Worm (Caenorhabditis elegans): ENCODE data around the gene Y57G11B.3.

The Y57G11B.3 gene

DNA sequence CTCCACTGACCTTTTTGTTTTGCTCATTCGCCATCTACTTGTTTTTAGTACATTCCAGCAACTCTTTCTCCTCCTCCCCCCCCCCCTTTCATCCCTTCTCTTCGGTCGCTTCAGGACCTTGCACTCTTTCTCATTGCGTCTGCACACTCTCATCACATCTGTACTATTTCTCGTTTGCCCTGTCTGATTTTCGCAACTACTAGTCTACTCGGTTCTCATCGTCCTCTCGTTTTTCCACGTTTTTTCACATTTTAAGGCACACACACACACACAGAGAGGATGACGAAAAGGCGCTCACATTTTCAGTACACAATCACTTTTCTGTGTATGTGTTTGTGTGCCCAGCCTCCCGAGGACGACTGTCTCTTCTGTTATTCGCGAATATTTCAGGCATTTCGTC lies 46.4 kb upstream of the Y57G11B.3 start (continued):
- TF ChIP-seq elt-3 (tag; optimal IDR thresholded peaks at IDR 0.05) (no peak), ztf-4 (tag; optimal IDR thresholded peaks at IDR 0.05) (no peak), ZK546.5 (tag; optimal IDR thresholded peaks at IDR 0.05) (no peak), mdl-1 (tag; optimal IDR thresholded peaks at IDR 0.05) (peak; percentile 25 to 45), ztf-11 (tag; optimal IDR thresholded peaks at IDR 0.05) (no peak), nhr-77 (tag; optimal IDR thresholded peaks at IDR 0.05) (no peak), dmd-4 (tag; optimal IDR thresholded peaks at IDR 0.05) (no peak), nhr-237 (tag; optimal IDR thresholded peaks at IDR 0.05) (no peak), lin-13 (GFP tag; optimal IDR thresholded peaks at IDR 0.05) (no peak), sem-4 (tag; optimal IDR thresholded peaks at IDR 0.05) (no peak), crh-2 (tag; optimal IDR thresholded peaks at IDR 0.05) (peak; percentile 81)

DNA sequence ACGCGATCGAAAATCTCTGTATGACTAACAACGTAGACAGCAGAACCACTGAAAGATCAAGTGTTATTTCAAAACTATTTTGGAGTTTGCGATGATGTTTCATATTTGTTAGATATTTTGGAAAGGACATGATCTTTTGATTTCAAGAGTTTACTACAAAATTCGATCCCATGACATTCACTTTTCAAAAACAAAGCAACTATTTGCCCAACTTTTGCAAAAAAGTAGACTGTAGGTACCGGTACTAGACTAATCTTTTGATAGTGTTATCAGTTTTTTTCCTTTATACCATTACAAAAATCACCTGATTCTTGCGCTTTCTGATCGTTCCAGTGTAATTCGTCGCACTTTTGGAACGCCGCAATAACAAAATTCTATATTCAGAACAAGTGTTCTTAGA lies 45.9 kb upstream of the Y57G11B.3 start:
- peak; percentile 37 for TF ChIP-seq sma-9 (GFP tag; optimal IDR thresholded peaks at IDR 0.05)
- no peak for TF ChIP-seq sma-9 (tag; optimal IDR thresholded peaks at IDR 0.05)
- TF ChIP-seq nhr-6 (tag; optimal IDR thresholded peaks at IDR 0.05): no peak

ce11 chrIV:14618551-14618950 lies 44.4 kb upstream of the Y57G11B.3 start:
- no peak for TF ChIP-seq nhr-11 (tag; optimal IDR thresholded peaks at IDR 0.05)
- TF ChIP-seq lin-11 (tag; optimal IDR thresholded peaks at IDR 0.05): no peak
- TF ChIP-seq R02D3.7 (tag; optimal IDR thresholded peaks at IDR 0.05): no peak
- no peak for TF ChIP-seq ama-1 (optimal IDR thresholded peaks at IDR 0.05)
- TF ChIP-seq dmd-4 (tag; optimal IDR thresholded peaks at IDR 0.05): no peak
- TF ChIP-seq nhr-237 (tag; optimal IDR thresholded peaks at IDR 0.05): no peak
- peak; percentile 9 for TF ChIP-seq nhr-129 (tag; optimal IDR thresholded peaks at IDR 0.05)

DNA sequence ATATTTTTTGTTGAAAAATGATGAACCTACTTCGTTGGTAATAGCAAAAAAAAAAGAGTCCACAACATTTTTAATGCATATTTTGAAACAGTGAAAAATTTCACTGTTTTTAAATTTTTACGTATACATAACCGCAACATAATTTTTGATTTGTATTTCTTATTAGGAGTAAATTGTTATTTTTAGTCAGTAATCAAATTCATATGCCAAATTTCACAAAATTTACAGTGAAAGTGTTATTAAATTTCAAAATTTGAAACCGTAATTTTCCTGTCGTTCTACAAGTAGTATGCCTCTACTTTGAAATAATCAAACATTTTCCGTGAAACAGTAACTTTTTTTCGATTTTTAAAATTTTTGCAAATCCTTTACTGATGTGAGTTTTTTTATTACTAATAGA lies 43.8 kb upstream of the Y57G11B.3 start:
- TF ChIP-seq nhr-21 (tag; optimal IDR thresholded peaks at IDR 0.05) (no peak), sma-9 (GFP tag; optimal IDR thresholded peaks at IDR 0.05) (no peak), sma-9 (tag; optimal IDR thresholded peaks at IDR 0.05) (no peak), fos-1 (tag; optimal IDR thresholded peaks at IDR 0.05) (no peak), lin-39 (tag; optimal IDR thresholded peaks at IDR 0.05) (no peak)

DNA sequence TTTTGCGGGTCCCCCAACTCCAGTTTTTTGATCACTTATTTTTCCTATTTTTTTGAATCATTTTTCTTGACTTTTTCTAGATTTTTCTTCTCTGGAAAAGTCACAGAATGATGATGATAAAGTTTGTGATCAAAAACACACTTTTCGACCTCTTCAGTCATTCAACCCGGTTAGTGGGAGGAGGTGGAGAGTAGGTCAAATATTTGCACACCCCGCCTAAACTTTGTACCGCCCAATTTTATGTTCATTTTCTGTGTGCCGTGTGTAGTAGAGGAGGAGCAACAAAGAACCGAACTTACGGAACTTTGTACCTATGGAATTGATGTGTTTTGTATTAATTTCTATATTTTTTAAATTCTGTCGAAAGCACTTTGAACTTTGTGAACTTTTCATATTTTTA lies 43.3 kb upstream of the Y57G11B.3 start:
- TF ChIP-seq nhr-6 (tag; optimal IDR thresholded peaks at IDR 0.05) (no peak), F13H6.1 (tag; optimal IDR thresholded peaks at IDR 0.05) (peak; percentile 44), sma-9 (GFP tag; optimal IDR thresholded peaks at IDR 0.05) (peak; percentile 38), sma-9 (tag; optimal IDR thresholded peaks at IDR 0.05) (no peak), nhr-129 (tag; optimal IDR thresholded peaks at IDR 0.05) (peak; percentile 11)

ce11 chrIV:14617059-14617458 lies 42.9 kb upstream of the Y57G11B.3 start:
- peak; percentile 13 for TF ChIP-seq unc-55 (GFP tag; optimal IDR thresholded peaks at IDR 0.05)
- no peak for TF ChIP-seq mdl-1 (tag; optimal IDR thresholded peaks at IDR 0.05)
- TF ChIP-seq blmp-1 (tag; optimal IDR thresholded peaks at IDR 0.05; ENCODE audit: insufficient read depth): no peak
- no peak for TF ChIP-seq aly-2 (tag; optimal IDR thresholded peaks at IDR 0.05)
- TF ChIP-seq skn-1 (tag; optimal IDR thresholded peaks at IDR 0.05): no peak
- TF ChIP-seq zag-1 (tag; optimal IDR thresholded peaks at IDR 0.05): no peak

- TF ChIP-seq Y55F3AM.14 (GFP tag; optimal IDR thresholded peaks at IDR 0.05) (no peak), sma-9 (GFP tag; optimal IDR thresholded peaks at IDR 0.05) (no peak), sma-9 (tag; optimal IDR thresholded peaks at IDR 0.05) (no peak), blmp-1 (tag; optimal IDR thresholded peaks at IDR 0.05; ENCODE audit: insufficient read depth) (no peak), ceh-82 (tag; optimal IDR thresholded peaks at IDR 0.05) (no peak), peb-1 (tag; optimal IDR thresholded peaks at IDR 0.05) (no peak), zag-1 (tag; optimal IDR thresholded peaks at IDR 0.05) (no peak), ztf-1 (GFP tag; conservative IDR thresholded peaks at IDR 0.05) (no peak), sem-4 (tag; optimal IDR thresholded peaks at IDR 0.05) (no peak), fos-1 (tag; optimal IDR thresholded peaks at IDR 0.05) (no peak), F13H6.1 (tag; optimal IDR thresholded peaks at IDR 0.05) (no peak), aly-2 (tag; optimal IDR thresholded peaks at IDR 0.05) (no peak), lsy-2 (tag; optimal IDR thresholded peaks at IDR 0.05) (no peak), gmeb-1 (tag; optimal IDR thresholded peaks at IDR 0.05) (no peak), egl-27 (tag; optimal IDR thresholded peaks at IDR 0.05) (no peak), alr-1 (tag; optimal IDR thresholded peaks at IDR 0.05) (no peak), ceh-16 (tag; optimal IDR thresholded peaks at IDR 0.05) (no peak), unc-39 (tag; optimal IDR thresholded peaks at IDR 0.05) (no peak)
Observed at ce11 chrIV:14616303-14616702, 42.1 kb upstream of the Y57G11B.3 start, which contains the start of gene dmd-6. TSS of gene dmd-6 (plus strand) at chrIV:14616603.
